Worm (Caenorhabditis elegans) whole organism, L2 larva: Measurements from ENCODE around the gene Y40H4A.2.
A peak's percentile ranks its signal among the peaks of the same experiment; 100 is the strongest.

Experiments used
- ZK546.5 ChIP-seq: sonication (generic microtip); optimal IDR thresholded peaks from 2 replicates; lab custom pipeline; 2017; ENCODE audit warnings: missing biosample characterization, missing genetic modification characterization
- aly-2 ChIP-seq: fragments of 150-350 bp; optimal IDR thresholded peaks from 2 replicates; lab custom pipeline; 2014; ENCODE audit warnings: missing biosample characterization, missing genetic modification characterization
- ama-1 ChIP-seq: fragments of 150-350 bp; optimal IDR thresholded peaks from 2 replicates; lab custom pipeline; 2018; ENCODE audit warnings: inconsistent platforms
- blmp-1 ChIP-seq: sonication (generic microtip); optimal IDR thresholded peaks from 2 replicates; lab custom pipeline; 2017; ENCODE audit warnings: missing genetic modification characterization, mild to moderate bottlenecking, missing compliant biosample characterization, antibody characterized with exemption, moderate library complexity; ENCODE audit not compliant: insufficient read depth
- dmd-4 ChIP-seq: sonication (generic microtip); optimal IDR thresholded peaks from 2 replicates; lab custom pipeline; 2017; ENCODE audit warnings: missing biosample characterization, missing genetic modification characterization
- fos-1 ChIP-seq: fragments of 150-350 bp; optimal IDR thresholded peaks from 2 replicates; lab custom pipeline; 2014; ENCODE audit warnings: missing biosample characterization, missing genetic modification characterization
- lin-39 ChIP-seq: fragments of 150-350 bp; optimal IDR thresholded peaks from 2 replicates; lab custom pipeline; 2014; ENCODE audit warnings: missing biosample characterization, missing genetic modification reagents, missing genetic modification characterization
- peb-1 ChIP-seq: fragments of 150-350 bp; optimal IDR thresholded peaks from 2 replicates; lab custom pipeline; 2014; ENCODE audit warnings: missing biosample characterization, missing genetic modification characterization
- skn-1 ChIP-seq: sonication (generic microtip); optimal IDR thresholded peaks from 2 replicates; lab custom pipeline; 2017; ENCODE audit warnings: missing biosample characterization, missing genetic modification characterization
- ztf-11 ChIP-seq: sonication (generic microtip); optimal IDR thresholded peaks from 2 replicates; lab custom pipeline; 2017; ENCODE audit warnings: missing biosample characterization, missing genetic modification characterization
- ztf-4 ChIP-seq: fragments of 150-350 bp; optimal IDR thresholded peaks from 2 replicates; lab custom pipeline; 2014; ENCODE audit warnings: missing biosample characterization, missing genetic modification characterization

ce11 chrV:14612168-14612567 is 26.9 kb upstream of the Y40H4A.2 start, which contains the start of the genes R11H6.5 and ccnk-1:
- no peak for TF ChIP-seq skn-1
- no peak for TF ChIP-seq dmd-4 (tag; lab: Kevin White, UChicago)
- peak; percentile 19 for TF ChIP-seq fos-1 (tag; lab: Kevin White, UChicago)
- no peak for TF ChIP-seq blmp-1
- no peak for TF ChIP-seq lin-39 (tag; lab: Kevin White, UChicago)
- no peak for TF ChIP-seq ZK546.5
- no peak for TF ChIP-seq ama-1 (lab: Kevin White, UChicago)
- TF ChIP-seq ztf-11 (tag; lab: Kevin White, UChicago): no peak
- TF ChIP-seq aly-2 (tag; lab: Kevin White, UChicago): no peak
- no peak for TF ChIP-seq peb-1
- TF ChIP-seq ztf-4: no peak
